Worm (Caenorhabditis elegans): ENCODE measurements around the gene C54G10.1.
A peak's percentile ranks its signal among the peaks of the same experiment; 100 is the strongest.

The C54G10.1 gene

DNA sequence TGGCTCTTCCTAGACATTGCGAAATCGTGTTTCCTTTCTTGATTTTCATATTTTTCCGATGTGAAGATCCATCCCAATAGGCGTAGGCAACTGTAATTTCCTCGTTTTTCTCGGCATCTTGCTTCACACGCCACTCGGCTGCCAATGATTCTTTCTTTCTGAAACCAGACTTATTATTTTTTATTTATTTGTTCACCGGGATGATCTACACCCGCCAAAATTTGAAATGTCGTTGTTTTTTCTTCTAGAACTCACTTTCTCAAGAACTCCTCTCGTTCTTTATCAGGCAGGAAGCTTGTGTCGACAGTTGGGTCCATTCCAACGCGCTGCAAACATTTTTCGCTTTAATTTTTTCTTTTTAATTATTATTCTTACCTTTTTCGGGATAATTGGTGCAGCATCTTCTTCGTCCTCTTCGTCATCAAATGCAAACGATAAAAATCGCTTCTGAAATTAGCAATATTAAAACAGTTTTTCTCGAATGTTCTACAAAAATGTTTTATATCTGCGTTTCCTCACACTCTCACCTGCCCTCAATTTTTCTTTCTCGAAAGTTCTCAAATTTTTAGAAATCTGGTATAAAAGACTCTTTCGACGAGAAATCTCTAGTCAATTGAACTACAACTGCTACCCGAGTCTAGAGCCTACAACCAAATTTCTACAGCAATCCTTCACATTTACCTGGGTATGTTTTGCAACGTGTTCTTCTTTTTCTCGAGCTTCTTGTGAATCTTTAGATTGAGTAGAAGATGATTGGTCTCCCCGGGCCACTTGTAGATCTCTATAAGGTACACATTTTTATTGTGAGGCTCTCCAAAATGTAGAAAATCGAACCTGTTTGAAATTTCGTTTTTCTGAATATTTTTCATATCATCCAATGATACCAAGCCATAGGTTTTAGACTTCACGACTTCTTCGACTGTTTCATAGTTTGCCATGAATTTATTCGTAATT, 43.7 kb downstream of the C54G10.1 start, which contains the start of gene hsp-90:
Gene hsp-90 (plus strand): TSS at position 560 of the 954 bp plus-strand sequence.
- TF ChIP-seq ref-1 (GFP tag; conservative IDR thresholded peaks at IDR 0.05) (no peak), ztf-29 (GFP tag; IDR thresholded peaks at IDR 0.05) (no peak), med-1 (GFP tag; optimal IDR thresholded peaks at IDR 0.05; ENCODE audit: insufficient read depth) (no peak), T22C8.4 (GFP tag; IDR thresholded peaks at IDR 0.05) (no peak), flt-1 (GFP tag; IDR thresholded peaks at IDR 0.05) (no peak), cog-1 (tag; optimal IDR thresholded peaks at IDR 0.05) (no peak), klf-2 (GFP tag; conservative IDR thresholded peaks at IDR 0.05) (no peak)

DNA sequence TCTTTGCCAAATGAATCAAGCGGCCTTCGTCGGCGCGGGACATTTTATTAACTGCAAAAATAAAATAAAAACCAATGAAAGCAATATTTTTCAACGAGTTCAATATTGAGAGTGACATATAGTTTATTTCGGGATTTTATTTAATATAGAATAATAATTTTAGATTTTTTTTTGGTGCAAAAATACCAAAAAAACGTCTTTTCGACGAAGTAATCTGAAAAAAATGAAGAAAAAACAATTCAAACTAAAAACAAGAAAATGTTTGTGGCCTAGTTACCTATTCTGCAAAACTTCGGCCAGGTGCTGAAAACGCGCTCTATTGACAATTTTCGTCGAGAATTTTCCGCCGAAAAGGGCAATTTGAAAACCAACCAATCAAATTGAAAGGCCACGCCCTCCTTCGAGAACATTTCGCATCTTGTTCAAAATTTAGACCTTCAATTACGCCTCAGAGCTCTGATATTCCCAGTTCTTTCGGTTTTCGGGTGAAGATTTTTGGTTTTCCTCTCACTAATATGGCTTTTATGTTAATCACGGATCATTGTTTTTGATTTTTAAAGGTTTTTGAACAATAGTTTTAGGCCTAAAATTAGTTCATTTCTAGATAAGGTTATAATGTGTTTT, 44.6 kb downstream of the C54G10.1 start, which contains the start of gene C47E8.4:
Gene C47E8.4 (minus strand): TSS at position 51 of the 624 bp plus-strand sequence.
- no peak for TF ChIP-seq ref-1 (GFP tag; conservative IDR thresholded peaks at IDR 0.05)
- TF ChIP-seq klf-2 (GFP tag; conservative IDR thresholded peaks at IDR 0.05): no peak
- no peak for TF ChIP-seq ztf-29 (GFP tag; IDR thresholded peaks at IDR 0.05)
- peak; percentile 90 for TF ChIP-seq cog-1 (tag; optimal IDR thresholded peaks at IDR 0.05)
- TF ChIP-seq ztf-23 (GFP tag; IDR thresholded peaks at IDR 0.05): peak; percentile 88
- 0 out of 2 replicates have a peak, but pooled peaks have one; percentile 50 for TF ChIP-seq T22C8.4 (GFP tag; IDR thresholded peaks at IDR 0.05)
- no peak for TF ChIP-seq tab-1 (GFP tag; IDR thresholded peaks at IDR 0.05)
- peak; percentile 69 for TF ChIP-seq flt-1 (GFP tag; IDR thresholded peaks at IDR 0.05)
- TF ChIP-seq med-1 (GFP tag; optimal IDR thresholded peaks at IDR 0.05; ENCODE audit: insufficient read depth): no peak

DNA sequence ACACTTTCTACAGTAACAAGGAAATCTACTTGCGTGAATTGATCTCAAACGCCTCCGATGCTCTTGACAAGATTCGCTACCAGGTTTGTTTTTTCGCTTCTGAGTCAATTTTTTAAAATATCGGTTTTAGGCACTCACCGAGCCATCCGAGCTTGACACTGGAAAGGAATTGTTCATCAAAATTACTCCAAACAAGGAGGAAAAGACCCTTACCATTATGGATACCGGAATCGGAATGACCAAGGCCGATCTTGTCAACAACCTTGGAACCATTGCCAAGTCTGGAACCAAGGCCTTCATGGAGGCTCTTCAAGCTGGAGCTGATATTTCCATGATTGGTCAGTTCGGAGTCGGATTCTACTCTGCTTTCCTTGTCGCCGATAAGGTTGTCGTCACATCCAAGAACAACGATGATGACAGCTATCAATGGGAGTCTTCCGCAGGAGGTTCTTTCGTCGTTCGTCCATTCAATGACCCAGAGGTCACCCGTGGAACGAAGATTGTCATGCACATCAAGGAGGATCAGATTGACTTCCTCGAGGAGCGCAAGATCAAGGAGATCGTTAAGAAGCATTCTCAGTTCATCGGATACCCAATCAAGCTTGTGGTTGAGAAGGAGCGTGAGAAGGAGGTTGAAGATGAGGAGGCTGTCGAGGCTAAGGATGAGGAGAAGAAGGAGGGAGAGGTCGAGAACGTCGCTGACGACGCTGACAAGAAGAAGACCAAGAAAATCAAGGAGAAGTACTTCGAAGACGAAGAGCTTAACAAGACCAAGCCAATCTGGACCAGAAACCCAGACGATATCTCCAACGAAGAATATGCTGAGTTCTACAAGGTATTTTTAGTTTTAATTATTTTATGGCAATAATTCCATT, 45.6 kb downstream of the C54G10.1 start:
- no peak for TF ChIP-seq ref-1 (GFP tag; conservative IDR thresholded peaks at IDR 0.05)
- TF ChIP-seq ztf-29 (GFP tag; IDR thresholded peaks at IDR 0.05): no peak
- TF ChIP-seq cog-1 (tag; optimal IDR thresholded peaks at IDR 0.05): no peak
- TF ChIP-seq klf-2 (GFP tag; conservative IDR thresholded peaks at IDR 0.05): no peak
- TF ChIP-seq T22C8.4 (GFP tag; IDR thresholded peaks at IDR 0.05): no peak
- no peak for TF ChIP-seq ztf-23 (GFP tag; IDR thresholded peaks at IDR 0.05)
- no peak for TF ChIP-seq med-1 (GFP tag; optimal IDR thresholded peaks at IDR 0.05; ENCODE audit: insufficient read depth)

DNA sequence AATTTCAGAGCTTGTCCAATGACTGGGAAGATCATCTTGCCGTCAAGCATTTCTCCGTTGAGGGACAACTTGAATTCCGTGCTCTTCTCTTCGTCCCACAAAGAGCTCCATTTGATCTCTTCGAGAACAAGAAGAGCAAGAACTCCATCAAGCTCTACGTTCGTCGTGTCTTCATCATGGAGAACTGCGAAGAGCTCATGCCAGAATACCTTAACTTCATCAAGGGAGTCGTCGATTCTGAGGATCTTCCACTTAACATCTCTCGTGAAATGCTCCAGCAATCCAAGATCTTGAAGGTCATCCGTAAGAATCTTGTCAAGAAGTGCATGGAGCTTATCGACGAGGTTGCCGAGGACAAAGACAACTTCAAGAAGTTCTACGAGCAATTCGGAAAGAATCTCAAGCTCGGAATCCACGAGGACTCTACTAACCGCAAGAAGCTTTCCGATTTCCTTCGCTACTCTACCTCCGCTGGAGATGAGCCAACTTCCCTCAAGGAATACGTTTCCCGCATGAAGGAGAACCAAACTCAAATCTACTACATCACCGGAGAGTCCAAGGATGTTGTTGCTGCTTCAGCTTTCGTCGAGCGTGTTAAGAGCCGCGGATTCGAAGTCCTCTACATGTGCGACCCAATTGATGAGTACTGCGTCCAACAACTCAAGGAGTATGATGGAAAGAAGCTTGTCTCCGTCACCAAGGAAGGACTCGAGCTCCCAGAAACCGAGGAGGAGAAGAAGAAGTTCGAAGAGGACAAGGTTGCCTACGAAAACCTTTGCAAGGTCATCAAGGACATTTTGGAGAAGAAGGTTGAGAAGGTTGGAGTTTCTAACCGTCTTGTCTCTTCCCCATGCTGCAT, 46.4 kb downstream of the C54G10.1 start:
- no peak for TF ChIP-seq ztf-23 (GFP tag; IDR thresholded peaks at IDR 0.05)
- TF ChIP-seq ztf-29 (GFP tag; IDR thresholded peaks at IDR 0.05): no peak
- TF ChIP-seq tab-1 (GFP tag; IDR thresholded peaks at IDR 0.05): no peak
- no peak for TF ChIP-seq klf-2 (GFP tag; conservative IDR thresholded peaks at IDR 0.05)
- no peak for TF ChIP-seq ref-1 (GFP tag; conservative IDR thresholded peaks at IDR 0.05)
- no peak for TF ChIP-seq cog-1 (tag; optimal IDR thresholded peaks at IDR 0.05)
- no peak for TF ChIP-seq med-1 (GFP tag; optimal IDR thresholded peaks at IDR 0.05; ENCODE audit: insufficient read depth)
- no peak for TF ChIP-seq flt-1 (GFP tag; IDR thresholded peaks at IDR 0.05)
- TF ChIP-seq T22C8.4 (GFP tag; IDR thresholded peaks at IDR 0.05): no peak

DNA sequence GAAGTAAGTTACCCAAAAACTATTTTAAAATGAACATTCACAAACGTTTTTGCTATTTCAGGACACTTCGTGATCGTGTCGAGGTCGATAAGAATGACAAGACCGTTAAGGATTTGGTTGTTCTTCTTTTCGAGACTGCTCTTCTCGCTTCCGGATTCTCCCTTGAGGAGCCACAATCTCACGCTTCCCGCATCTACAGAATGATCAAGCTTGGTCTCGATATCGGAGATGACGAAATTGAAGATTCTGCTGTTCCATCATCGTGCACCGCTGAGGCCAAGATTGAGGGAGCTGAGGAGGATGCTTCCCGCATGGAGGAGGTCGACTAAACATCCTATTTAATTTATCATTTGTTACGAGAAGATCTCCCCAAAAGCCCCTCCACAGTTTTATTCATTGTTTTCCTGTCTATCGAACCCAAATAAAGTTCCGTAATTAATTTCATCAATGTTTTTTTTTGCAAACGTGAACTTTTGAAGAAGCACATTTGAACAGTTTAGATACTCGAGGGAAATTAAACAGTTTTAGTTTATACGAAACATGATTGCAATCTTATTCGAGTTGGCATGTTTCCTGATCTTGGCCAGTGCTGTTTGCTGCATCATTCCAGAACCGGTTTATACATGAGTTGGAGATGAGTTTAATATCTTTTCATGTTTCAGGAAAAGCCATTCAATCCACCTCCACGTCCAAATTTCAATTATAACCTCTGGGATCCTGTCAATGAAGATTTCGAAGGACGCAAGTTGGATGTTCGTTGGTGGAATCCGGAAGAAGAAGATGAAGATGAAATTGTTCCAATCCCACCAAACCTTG, 47.4 kb downstream of the C54G10.1 start, which contains the start of gene C47E8.11:
Gene C47E8.11 (plus strand): TSS at position 520 of the 816 bp plus-strand sequence.
- TF ChIP-seq med-1 (GFP tag; optimal IDR thresholded peaks at IDR 0.05; ENCODE audit: insufficient read depth): no peak
- TF ChIP-seq ztf-23 (GFP tag; IDR thresholded peaks at IDR 0.05): no peak
- TF ChIP-seq tab-1 (GFP tag; IDR thresholded peaks at IDR 0.05): no peak
- TF ChIP-seq T22C8.4 (GFP tag; IDR thresholded peaks at IDR 0.05): no peak
- no peak for TF ChIP-seq cog-1 (tag; optimal IDR thresholded peaks at IDR 0.05)
- no peak for TF ChIP-seq klf-2 (GFP tag; conservative IDR thresholded peaks at IDR 0.05)
- no peak for TF ChIP-seq ref-1 (GFP tag; conservative IDR thresholded peaks at IDR 0.05)
- no peak for TF ChIP-seq ztf-29 (GFP tag; IDR thresholded peaks at IDR 0.05)
- no peak for TF ChIP-seq flt-1 (GFP tag; IDR thresholded peaks at IDR 0.05)

DNA sequence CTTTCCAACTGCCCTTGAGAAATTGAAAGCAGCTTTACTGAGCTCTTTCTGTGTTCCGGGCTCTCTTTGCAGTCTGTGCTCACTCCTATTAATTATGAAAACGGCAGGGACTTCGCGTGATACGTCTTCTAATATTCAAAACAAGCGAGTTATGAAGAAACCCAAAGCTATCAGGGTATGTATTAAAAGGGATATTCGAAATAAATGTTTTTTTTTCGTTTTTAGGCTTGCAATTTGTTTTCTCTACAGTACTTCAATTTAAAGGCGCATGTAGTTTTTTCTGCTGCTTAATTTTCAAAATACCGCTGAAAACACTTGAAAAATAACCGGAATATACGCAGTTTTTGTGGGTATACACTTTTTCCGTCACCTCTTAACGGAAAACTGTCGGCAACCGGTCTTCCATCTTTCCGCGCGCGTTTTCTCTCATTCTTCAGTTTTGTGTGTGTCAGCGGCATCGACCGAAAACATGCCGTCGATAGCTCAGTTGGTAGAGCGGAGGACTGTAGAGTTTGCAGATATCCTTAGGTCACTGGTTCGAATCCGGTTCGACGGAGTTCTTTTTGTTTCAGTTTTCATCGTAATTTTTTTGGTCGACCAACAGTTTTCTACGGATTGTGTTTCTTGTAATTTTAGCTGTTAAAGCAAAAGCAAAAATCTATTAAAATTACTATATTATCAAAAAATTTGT, 48.3 kb downstream of the C54G10.1 start, which contains the start of gene gasr-8:
Gene gasr-8 (plus strand): TSS at position 51 of the 691 bp plus-strand sequence.
- 0 out of 2 replicates have a peak, but pooled peaks have one; percentile 61 for TF ChIP-seq klf-2 (GFP tag; conservative IDR thresholded peaks at IDR 0.05)
- no peak for TF ChIP-seq cog-1 (tag; optimal IDR thresholded peaks at IDR 0.05)
- TF ChIP-seq T22C8.4 (GFP tag; IDR thresholded peaks at IDR 0.05): peak; percentile 34; the same call in 1 of the 2 replicates
- peak; percentile 88 for TF ChIP-seq flt-1 (GFP tag; IDR thresholded peaks at IDR 0.05)
- TF ChIP-seq med-1 (GFP tag; optimal IDR thresholded peaks at IDR 0.05; ENCODE audit: insufficient read depth): peak; percentile 2
- no peak for TF ChIP-seq ztf-23 (GFP tag; IDR thresholded peaks at IDR 0.05)
- peak; percentile 79 for TF ChIP-seq tab-1 (GFP tag; IDR thresholded peaks at IDR 0.05)

Measured in whole organism, midembryonic.